Fruit fly (Drosophila melanogaster): ENCODE measurements around the gene CG9536.

The CG9536 gene

dm6 chr2L:6448334-6448703, 28.5 kb downstream of the CG9536 start, which contains the start of gene Acox3:
Gene Acox3, minus strand, starts transcription at chr2L:6448403.
- TF ChIP-seq da (GFP tag; optimal IDR thresholded peaks at IDR 0.05) (no peak), repo (GFP tag; optimal IDR thresholded peaks at IDR 0.05) (no peak), BEAF-32 (GFP tag; optimal IDR thresholded peaks at IDR 0.05) (peak; percentile 6), CG10267 (tag; optimal IDR thresholded peaks at IDR 0.05) (peak; percentile 39), CG17361 (GFP tag; IDR thresholded peaks at IDR 0.05) (0 out of 3 replicates have a peak, but pooled peaks have one; percentile 24), sqz (GFP tag; optimal IDR thresholded peaks at IDR 0.05) (no peak), CG6272 (GFP tag; IDR thresholded peaks at IDR 0.05) (no peak), CG13287 (GFP tag; IDR thresholded peaks at IDR 0.05; ENCODE audit: partially characterized antibody) (no peak), CG2116 (GFP tag; optimal IDR thresholded peaks at IDR 0.05) (peak; percentile 26), Ets97D (GFP tag; optimal IDR thresholded peaks at IDR 0.05) (no peak), CG43689 (GFP tag; IDR thresholded peaks at IDR 0.05) (no peak), maf-S (GFP tag; optimal IDR thresholded peaks at IDR 0.05) (no peak), pzg (GFP tag; optimal IDR thresholded peaks at IDR 0.05) (peak; percentile 41), CG12155 (GFP tag; optimal IDR thresholded peaks at IDR 0.05) (no peak), tna (GFP tag; IDR thresholded peaks at IDR 0.05; ENCODE audit: partially characterized antibody) (no peak), stwl (tag; optimal IDR thresholded peaks at IDR 0.05) (peak; percentile 62), CG4707 (GFP tag; optimal IDR thresholded peaks at IDR 0.05) (no peak), CG18262 (tag; optimal IDR thresholded peaks at IDR 0.05) (peak; percentile 19), GATAe (GFP tag; conservative IDR thresholded peaks at IDR 0.05) (no peak), gro (GFP tag; optimal IDR thresholded peaks at IDR 0.05) (no peak), E2f2 (GFP tag; IDR thresholded peaks at IDR 0.05) (peak; percentile 96), HLHmδ (GFP tag; optimal IDR thresholded peaks at IDR 0.05) (no peak), Dp (GFP tag; optimal IDR thresholded peaks at IDR 0.05) (peak; percentile 97), CG4854 (GFP tag; optimal IDR thresholded peaks at IDR 0.05) (no peak), CG3847 (GFP tag; IDR thresholded peaks at IDR 0.05) (peak; percentile 32; the same call in 1 of the 2 replicates), CkIIα-i1 (GFP tag; IDR thresholded peaks at IDR 0.05) (no peak), CG4424 (GFP tag; optimal IDR thresholded peaks at IDR 0.05) (no peak), Nf-YC (tag; optimal IDR thresholded peaks at IDR 0.05) (peak; percentile 15), CG8924 (tag; optimal IDR thresholded peaks at IDR 0.05) (peak; percentile 24), CG7786 (GFP tag; optimal IDR thresholded peaks at IDR 0.05) (no peak), Trl (optimal IDR thresholded peaks at IDR 0.05) (no peak), Trl (GFP tag; optimal IDR thresholded peaks at IDR 0.05) (no peak), CG17359 (tag; optimal IDR thresholded peaks at IDR 0.05) (no peak), schlank (tag; optimal IDR thresholded peaks at IDR 0.05) (no peak), dmrt99B (tag; optimal IDR thresholded peaks at IDR 0.05) (no peak), CTCF (GFP tag; optimal IDR thresholded peaks at IDR 0.05) (peak; percentile 35), Ets65A (GFP tag) (no peak), Awh (GFP tag; IDR thresholded peaks at IDR 0.05) (no peak), grau (tag; optimal IDR thresholded peaks at IDR 0.05) (peak; percentile 8), unc-4 (GFP tag; IDR thresholded peaks at IDR 0.05; ENCODE audit: partially characterized antibody) (no peak), CG8089 (GFP tag; optimal IDR thresholded peaks at IDR 0.05) (no peak), CG3065 (GFP tag; optimal IDR thresholded peaks at IDR 0.05) (no peak), NC2α (GFP tag; optimal IDR thresholded peaks at IDR 0.05) (no peak), CG31224 (GFP tag; IDR thresholded peaks at IDR 0.05) (no peak), jumu (GFP tag; optimal IDR thresholded peaks at IDR 0.05) (no peak), sens-2 (GFP tag; IDR thresholded peaks at IDR 0.05) (no peak), Fer3 (tag; optimal IDR thresholded peaks at IDR 0.05) (no peak), Taf1 (GFP tag; IDR thresholded peaks at IDR 0.05) (no peak), CG30020 (tag; optimal IDR thresholded peaks at IDR 0.05) (peak; percentile 1), Dll (GFP tag; IDR thresholded peaks at IDR 0.05; ENCODE audit: partially characterized antibody) (no peak), CG16815 (GFP tag; optimal IDR thresholded peaks at IDR 0.05) (no peak), row (GFP tag; IDR thresholded peaks at IDR 0.05) (no peak), CG17385 (GFP tag; optimal IDR thresholded peaks at IDR 0.05) (no peak)
